Fruit fly (Drosophila melanogaster) Kc167 (cell line): ENCODE data around the gene Vps60.

Source experiments
- h ChIP-seq: fragments of >200 bp; optimal IDR thresholded peaks from 3 replicates; lab custom pipeline; 2018; ENCODE audit warnings: missing external identifiers
- insv ChIP-seq: fragments of >200 bp; optimal IDR thresholded peaks from 3 replicates; lab custom pipeline; 2018; ENCODE audit warnings: missing external identifiers
- ttk ChIP-seq: sonication (Bioruptor generic); optimal IDR thresholded peaks from 2 replicates; lab custom pipeline; 2017; ENCODE audit warnings: missing external identifiers

DNA sequence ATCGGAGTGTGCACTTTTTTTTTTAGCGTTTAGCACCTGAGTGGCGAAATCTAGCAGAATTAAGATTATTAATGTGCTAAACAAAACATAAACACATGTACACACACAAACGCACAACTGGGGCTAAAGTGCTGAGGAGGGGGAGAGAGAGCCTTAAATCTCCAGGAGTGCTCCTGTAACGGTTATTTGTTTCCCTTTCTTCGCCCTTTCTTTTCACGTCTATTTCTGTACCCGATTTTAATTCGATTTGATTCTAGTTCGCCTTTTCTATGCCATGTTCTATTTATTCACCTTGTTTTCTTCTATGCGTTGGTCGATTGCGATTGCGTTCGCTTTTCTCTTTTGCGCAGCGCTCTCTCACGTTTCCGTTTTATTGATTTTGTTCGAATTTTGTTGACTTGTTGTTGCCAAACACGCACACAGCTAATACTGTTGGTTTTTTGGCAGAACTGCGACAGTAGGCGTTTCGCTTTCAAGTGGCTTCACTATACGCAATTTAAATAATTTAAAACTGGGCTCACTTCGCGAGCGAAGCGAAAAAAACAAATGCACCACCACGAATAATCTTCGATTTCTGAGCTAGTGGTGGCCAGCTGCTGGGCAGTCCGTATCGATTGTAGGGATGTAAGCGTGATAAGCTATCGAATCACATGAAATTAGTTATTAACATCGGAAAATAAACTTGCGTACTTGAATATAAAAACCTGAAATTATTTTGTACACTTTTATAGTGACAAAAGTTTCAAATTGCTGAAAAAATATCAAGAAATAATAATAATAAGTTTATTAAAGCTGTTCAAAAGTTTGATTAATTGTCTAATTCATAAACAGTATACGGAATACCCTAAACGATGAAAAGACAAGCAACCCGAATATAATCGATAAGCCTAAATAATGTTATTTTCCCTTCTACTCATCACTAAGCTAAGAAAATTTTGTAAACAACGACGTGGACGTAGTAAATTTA lies 32.6 kb upstream of the Vps60 start, which contains the start of the genes Krn, Ndfip and CG7484:
- TF ChIP-seq insv (no peak), h (lab: Kevin White, UChicago) (no peak), ttk (lab: Kevin White, UChicago) (no peak)
